Worm (Caenorhabditis elegans): ENCODE data around the gene clp-6.

The clp-6 gene

ce11 chrIV:1434554-1435089 lies at the start of gene clp-6:
clp-6 (minus strand) TSS chrIV:1435039.
- TF ChIP-seq sea-2 (GFP tag; IDR thresholded peaks at IDR 0.05): no peak
- TF ChIP-seq atf-7 (tag; optimal IDR thresholded peaks at IDR 0.05): no peak
- no peak for TF ChIP-seq nfya-1 (tag; optimal IDR thresholded peaks at IDR 0.05; ENCODE audit: borderline replicate concordance, insufficient read depth)
- TF ChIP-seq lin-40 (tag; optimal IDR thresholded peaks at IDR 0.05): no peak
- TF ChIP-seq madf-3 (GFP tag; IDR thresholded peaks at IDR 0.05): no peak
- no peak for TF ChIP-seq ZK185.1 (tag; optimal IDR thresholded peaks at IDR 0.05; ENCODE audit: poor library complexity, severe bottlenecking)
- TF ChIP-seq unc-130 (GFP tag; optimal IDR thresholded peaks at IDR 0.05): no peak

ce11 chrIV:1478649-1479048 lies 43.8 kb upstream of the clp-6 start:
- no peak for TF ChIP-seq sptf-2 (GFP tag; optimal IDR thresholded peaks at IDR 0.05)
- no peak for TF ChIP-seq pbrm-1 (GFP tag; IDR thresholded peaks at IDR 0.05)
- no peak for TF ChIP-seq unc-62 (GFP tag; optimal IDR thresholded peaks at IDR 0.05)
- no peak for TF ChIP-seq akir-1 (GFP tag; optimal IDR thresholded peaks at IDR 0.05)
- no peak for TF ChIP-seq madf-10 (tag; optimal IDR thresholded peaks at IDR 0.05)
- no peak for TF ChIP-seq ztf-18 (tag; optimal IDR thresholded peaks at IDR 0.05)
- no peak for TF ChIP-seq T07F8.4 (tag; optimal IDR thresholded peaks at IDR 0.05)
- TF ChIP-seq lag-1 (GFP tag; IDR thresholded peaks at IDR 0.05): no peak
- TF ChIP-seq tbp1 (GFP tag; optimal IDR thresholded peaks at IDR 0.05): peak; percentile 57
- TF ChIP-seq B0336.3 (GFP tag; IDR thresholded peaks at IDR 0.05): no peak
- no peak for TF ChIP-seq mxl-1 (tag; optimal IDR thresholded peaks at IDR 0.05)
- TF ChIP-seq ets-4 (GFP tag; optimal IDR thresholded peaks at IDR 0.05): no peak
- TF ChIP-seq rpc-1 (optimal IDR thresholded peaks at IDR 0.05): peak; percentile 13
- TF ChIP-seq rpc-1 (tag; optimal IDR thresholded peaks at IDR 0.05): peak; percentile 54
- TF ChIP-seq F10E7.11 (tag; optimal IDR thresholded peaks at IDR 0.05): no peak
- TF ChIP-seq hlh-12 (tag; optimal IDR thresholded peaks at IDR 0.05): no peak
- no peak for TF ChIP-seq bed-1 (GFP tag; IDR thresholded peaks at IDR 0.05)
- no peak for TF ChIP-seq fkh-3 (tag; optimal IDR thresholded peaks at IDR 0.05)
- TF ChIP-seq B0261.1 (tag; optimal IDR thresholded peaks at IDR 0.05): peak; percentile 19

- TF ChIP-seq nfya-2 (GFP tag; IDR thresholded peaks at IDR 0.05): no peak
- TF ChIP-seq madf-3 (GFP tag; IDR thresholded peaks at IDR 0.05): no peak
- TF ChIP-seq F23B12.7 (tag; optimal IDR thresholded peaks at IDR 0.05; ENCODE audit: insufficient read depth): no peak
- no peak for TF ChIP-seq lir-1 (GFP tag; conservative IDR thresholded peaks at IDR 0.05)
- no peak for TF ChIP-seq lag-1 (GFP tag; IDR thresholded peaks at IDR 0.05)
- TF ChIP-seq nfyb-1 (GFP tag; IDR thresholded peaks at IDR 0.05): no peak
- TF ChIP-seq lin-26 (GFP tag; IDR thresholded peaks at IDR 0.05): no peak
- no peak for TF ChIP-seq pbrm-1 (GFP tag; IDR thresholded peaks at IDR 0.05)
These were observed 40.2 kb upstream of the clp-6 start, which contains the start of gene Y77E11A.12 for ce11 chrIV:1475009-1475408. Y77E11A.12 (minus strand) TSS chrIV:1475109.

ce11 chrIV:1472145-1472544 lies 37.3 kb upstream of the clp-6 start:
- TF ChIP-seq mcd-1 (GFP tag; IDR thresholded peaks at IDR 0.05) (0 out of 2 replicates have a peak, but pooled peaks have one; percentile 22), bed-2 (GFP tag; IDR thresholded peaks at IDR 0.05) (no peak), hmg-1.2 (GFP tag; IDR thresholded peaks at IDR 0.05) (peak; percentile 91), lsy-27 (tag; optimal IDR thresholded peaks at IDR 0.05; ENCODE audit: borderline replicate concordance, insufficient read depth) (no peak), F39B2.1 (GFP tag; IDR thresholded peaks at IDR 0.05) (no peak), zfh-2 (GFP tag; conservative IDR thresholded peaks at IDR 0.05) (peak; percentile 55; the same call in 1 of the 2 replicates)
